Worm (Caenorhabditis elegans) whole organism, young adult: ENCODE measurements around the gene col-83.

Source experiments
- C06A6.2 ChIP-seq: fragments of 200-800 bp; sonication (Bioruptor generic); conservative IDR thresholded peaks from 2 replicates; pipeline ENCODE4 v1.3.6; 2022; ENCODE audit warnings: missing genetic modification characterization, missing compliant biosample characterization
- F49E8.2 ChIP-seq: sonication (generic microtip); optimal IDR thresholded peaks from 3 replicates; lab custom pipeline; 2017; ENCODE audit warnings: missing genetic modification characterization, mild to moderate bottlenecking, missing compliant biosample characterization, antibody characterized with exemption, moderate library complexity; ENCODE audit not compliant: insufficient read depth
- K11D2.4 ChIP-seq: fragments of 200-800 bp; sonication (Bioruptor generic); IDR thresholded peaks from 2 replicates; pipeline ENCODE4 v1.3.6; 2022; ENCODE audit warnings: missing genetic modification reagents, missing genetic modification characterization, missing compliant biosample characterization
- Y79H2A.3 ChIP-seq: fragments of 200-800 bp; sonication (Bioruptor generic); conservative IDR thresholded peaks from 2 replicates; pipeline ENCODE4 v1.3.6; 2022; ENCODE audit warnings: missing genetic modification reagents, missing genetic modification characterization, missing compliant biosample characterization
- Y95B8A.8 ChIP-seq: fragments of 200-800 bp; sonication (Bioruptor generic); IDR thresholded peaks from 2 replicates; pipeline ENCODE4 v1.3.6; 2022; ENCODE audit warnings: missing genetic modification reagents, missing genetic modification characterization, missing compliant biosample characterization
- aptf-2 ChIP-seq: fragments of 200-800 bp; sonication (Bioruptor generic); conservative IDR thresholded peaks from 2 replicates; pipeline ENCODE4 v1.3.6; 2022; ENCODE audit warnings: missing genetic modification reagents, missing genetic modification characterization, missing compliant biosample characterization
- bed-2 ChIP-seq: fragments of 200-800 bp; sonication (Bioruptor generic); IDR thresholded peaks from 2 replicates; pipeline ENCODE4 v1.3.6; 2022; ENCODE audit warnings: missing genetic modification reagents, missing genetic modification characterization, missing compliant biosample characterization
- cebp-1 ChIP-seq, 2 experiments: fragments of 200-800 bp in 1 of 2; sonication (Bioruptor generic) in 1 of 2; sonication (generic microtip) in 1 of 2; IDR thresholded peaks in 1 of 2; optimal IDR thresholded peaks in 1 of 2; 2 replicates each; pipeline versions ENCODE4 v1.3.6 to Lab custom; 2017 to 2022; ENCODE audit warnings: missing compliant biosample characterization in 2 of 2, missing genetic modification characterization in 2 of 2, mild to moderate bottlenecking in 1 of 2, missing genetic modification reagents in 1 of 2, moderate library complexity in 1 of 2
- ceh-79 ChIP-seq: sonication (generic microtip); optimal IDR thresholded peaks from 2 replicates; lab custom pipeline; 2017; ENCODE audit warnings: mild to moderate bottlenecking, missing genetic modification characterization, missing compliant biosample characterization
- ceh-91 ChIP-seq: fragments of 200-800 bp; sonication (Bioruptor generic); IDR thresholded peaks from 2 replicates; pipeline ENCODE4 v1.3.6; 2022; ENCODE audit warnings: missing genetic modification reagents, missing genetic modification characterization, missing compliant biosample characterization
- dpl-1 ChIP-seq: fragments of 150-350 bp; optimal IDR thresholded peaks from 2 replicates; lab custom pipeline; 2014; ENCODE audit warnings: missing biosample characterization, missing genetic modification reagents, missing genetic modification characterization
- egrh-3 ChIP-seq: fragments of 200-800 bp; sonication (Bioruptor generic); IDR thresholded peaks from 2 replicates; pipeline ENCODE4 v1.3.6; 2022; ENCODE audit warnings: missing genetic modification reagents, missing genetic modification characterization, missing compliant biosample characterization
- lag-1 ChIP-seq: fragments of 200-800 bp; sonication (Bioruptor generic); IDR thresholded peaks from 2 replicates; pipeline ENCODE4 v1.3.6; 2022; ENCODE audit warnings: missing genetic modification reagents, missing genetic modification characterization, missing compliant biosample characterization
- lsl-1 ChIP-seq: fragments of 200-800 bp; sonication (Bioruptor generic); optimal IDR thresholded peaks from 2 replicates; lab custom pipeline; 2018; ENCODE audit warnings: mild to moderate bottlenecking, missing genetic modification characterization, moderate library complexity, missing compliant biosample characterization
- lsy-27 ChIP-seq: sonication (generic microtip); optimal IDR thresholded peaks from 2 replicates; lab custom pipeline; 2017; ENCODE audit warnings: missing genetic modification characterization, mild to moderate bottlenecking, missing compliant biosample characterization, antibody characterized with exemption, missing genotype, borderline replicate concordance; ENCODE audit not compliant: insufficient read depth
- madf-3 ChIP-seq: fragments of 200-800 bp; sonication (Bioruptor generic); IDR thresholded peaks from 2 replicates; pipeline ENCODE4 v1.3.6; 2022; ENCODE audit warnings: missing genetic modification reagents, missing genetic modification characterization, missing compliant biosample characterization
- madf-6 ChIP-seq: fragments of 200-800 bp; sonication (Bioruptor generic); IDR thresholded peaks from 2 replicates; pipeline ENCODE4 v1.3.6; 2022; ENCODE audit warnings: missing genetic modification reagents, missing genetic modification characterization, missing compliant biosample characterization
- madf-8 ChIP-seq: fragments of 200-800 bp; sonication (Bioruptor generic); conservative IDR thresholded peaks from 2 replicates; pipeline ENCODE4 v1.3.6; 2022; ENCODE audit warnings: missing genetic modification reagents, missing genetic modification characterization, missing compliant biosample characterization
- mxl-1 ChIP-seq: sonication (generic microtip); optimal IDR thresholded peaks from 2 replicates; lab custom pipeline; 2016; ENCODE audit warnings: missing genetic modification characterization, missing compliant biosample characterization
- nfyb-1 ChIP-seq: fragments of 200-800 bp; sonication (Bioruptor generic); IDR thresholded peaks from 2 replicates; pipeline ENCODE4 v1.3.6; 2022; ENCODE audit warnings: missing genetic modification reagents, missing genetic modification characterization, missing compliant biosample characterization
- nhr-27 ChIP-seq: fragments of 200-800 bp; sonication (Bioruptor generic); optimal IDR thresholded peaks from 2 replicates; lab custom pipeline; 2018; ENCODE audit warnings: mild to moderate bottlenecking, missing genetic modification characterization, moderate library complexity, missing compliant biosample characterization
- rec-8 ChIP-seq, 2 experiments: sonication (generic microtip); optimal IDR thresholded peaks; 2 replicates each; lab custom pipeline; 2016; ENCODE audit warnings: mild to moderate bottlenecking in 2 of 2, missing genetic modification characterization in 2 of 2, missing genetic modification reagents in 2 of 2, missing genotype in 2 of 2, missing biosample characterization in 1 of 2, missing compliant biosample characterization in 1 of 2, moderate library complexity in 1 of 2
- rpc-1 ChIP-seq, 2 experiments: fragments of 150-350 bp in 1 of 2; sonication (generic microtip) in 1 of 2; optimal IDR thresholded peaks; 2 replicates each; lab custom pipeline; 2014 to 2018; ENCODE audit warnings: missing biosample characterization in 1 of 2, missing genetic modification characterization in 1 of 2, missing genetic modification reagents in 1 of 2, missing genotype in 1 of 2
- snpc-1.1 ChIP-seq: sonication (generic microtip); optimal IDR thresholded peaks from 2 replicates; lab custom pipeline; 2017; ENCODE audit warnings: missing genetic modification characterization, mild to moderate bottlenecking, missing compliant biosample characterization, antibody characterized with exemption, moderate library complexity, missing genotype, missing genetic modification reagents; ENCODE audit not compliant: insufficient read depth
- snpc-3.4 ChIP-seq: sonication (generic microtip); optimal IDR thresholded peaks from 2 replicates; lab custom pipeline; 2017; ENCODE audit warnings: missing genetic modification characterization, mild to moderate bottlenecking, missing compliant biosample characterization, antibody characterized with exemption, moderate library complexity, missing genotype, missing genetic modification reagents
- snpc-4 ChIP-seq, 5 experiments: fragments of 150-350 bp in 1 of 5; sonication (generic microtip) in 4 of 5; optimal IDR thresholded peaks; 2 replicates each; lab custom pipeline; 2014 to 2018; ENCODE audit warnings: missing genetic modification characterization in 5 of 5, missing biosample characterization in 3 of 5, antibody characterized with exemption in 2 of 5, mild to moderate bottlenecking in 2 of 5, missing compliant biosample characterization in 2 of 5, missing genotype in 2 of 5, moderate library complexity in 2 of 5, missing genetic modification reagents in 1 of 5
- tlf-1 ChIP-seq: fragments of 200-800 bp; sonication (Bioruptor generic); optimal IDR thresholded peaks from 2 replicates; lab custom pipeline; 2018; ENCODE audit warnings: mild to moderate bottlenecking, missing genetic modification characterization, missing compliant biosample characterization
- unc-62 ChIP-seq: fragments of 150-350 bp; optimal IDR thresholded peaks from 2 replicates; lab custom pipeline; 2014; ENCODE audit warnings: missing biosample characterization, missing genetic modification reagents, missing genetic modification characterization
- zfh-2 ChIP-seq: fragments of 200-800 bp; sonication (Bioruptor generic); conservative IDR thresholded peaks from 2 replicates; pipeline ENCODE4 v1.3.6; 2022; ENCODE audit warnings: missing genetic modification reagents, missing genetic modification characterization, missing compliant biosample characterization
- ztf-26 ChIP-seq: sonication (generic microtip); optimal IDR thresholded peaks from 2 replicates; lab custom pipeline; 2017; ENCODE audit warnings: missing genetic modification characterization, missing compliant biosample characterization
- ztf-28 ChIP-seq: fragments of 200-800 bp; sonication (Bioruptor generic); IDR thresholded peaks from 2 replicates; pipeline ENCODE4 v1.3.6; 2022; ENCODE audit warnings: missing genetic modification reagents, missing genetic modification characterization, missing compliant biosample characterization

The col-83 gene

ce11 chrII:11040140-11040539 lies 5.6 kb downstream of the col-83 start:
- TF ChIP-seq egrh-3, result peak; percentile 41; the same call in 1 of the 2 replicates
- TF ChIP-seq snpc-1.1 (tag; lab: Kevin White, UChicago), result no peak
- peak; percentile 81 for TF ChIP-seq zfh-2 (GFP tag; lab: Robert Waterston, UW)

- no peak for TF ChIP-seq ztf-28
- no peak for TF ChIP-seq madf-8 (GFP tag; lab: Robert Waterston, UW)
Observed at ce11 chrII:11035774-11036173, 10.0 kb downstream of the col-83 start, which contains the start of gene srlf-15. TSS of gene srlf-15 (plus strand) at chrII:11036074.

DNA sequence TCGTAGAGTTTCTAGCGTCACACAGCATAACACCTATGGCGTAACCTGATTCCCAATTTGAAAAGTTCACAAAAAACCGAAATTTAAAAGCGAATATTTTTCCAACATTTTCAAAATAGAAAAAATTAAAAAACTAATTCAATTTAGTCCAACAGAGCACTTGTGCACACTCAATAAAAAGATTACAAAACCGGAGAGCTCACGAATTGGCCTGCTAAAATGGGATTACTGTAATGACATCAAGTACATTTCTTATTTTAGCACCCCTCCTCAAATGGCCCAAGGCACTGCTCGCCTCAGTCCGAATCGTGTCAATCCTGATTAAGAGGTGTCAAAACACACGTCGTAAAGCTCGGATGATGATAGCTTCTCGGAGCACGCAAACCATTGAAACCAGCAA lies 13.0 kb downstream of the col-83 start:
- no peak for TF ChIP-seq lag-1 (GFP tag; lab: Robert Waterston, UW)
- no peak for TF ChIP-seq tlf-1 (GFP tag; lab: Kevin White, UChicago)
- no peak for TF ChIP-seq aptf-2 (GFP tag; lab: Robert Waterston, UW)
- no peak for TF ChIP-seq lsl-1 (GFP tag; lab: Kevin White, UChicago)
- TF ChIP-seq snpc-3.4, result no peak
- no peak for TF ChIP-seq ceh-91
- TF ChIP-seq dpl-1 (GFP tag; lab: Kevin White, UChicago), result no peak
- TF ChIP-seq Y79H2A.3 (GFP tag; lab: Robert Waterston, UW), result no peak
- TF ChIP-seq mxl-1 (tag; lab: Kevin White, UChicago), result no peak
- TF ChIP-seq C06A6.2 (GFP tag; lab: Robert Waterston, UW), result no peak
- no peak for TF ChIP-seq rpc-1 (optimal IDR thresholded peaks at IDR 0.05; lab: Kevin White, UChicago)
- TF ChIP-seq rpc-1 (tag; optimal IDR thresholded peaks at IDR 0.05; lab: Kevin White, UChicago), result no peak
- TF ChIP-seq snpc-4 (GFP tag; optimal IDR thresholded peaks at IDR 0.05; lab: Kevin White, UChicago), result no peak
- no peak for TF ChIP-seq snpc-4 (tag; optimal IDR thresholded peaks at IDR 0.05; lab: Kevin White, UChicago)
- TF ChIP-seq unc-62 (GFP tag; lab: Kevin White, UChicago), result no peak
- no peak for TF ChIP-seq bed-2
- TF ChIP-seq ztf-28, result no peak
- no peak for TF ChIP-seq ztf-26 (tag; lab: Kevin White, UChicago)
- no peak for TF ChIP-seq madf-6 (GFP tag; lab: Robert Waterston, UW)

DNA sequence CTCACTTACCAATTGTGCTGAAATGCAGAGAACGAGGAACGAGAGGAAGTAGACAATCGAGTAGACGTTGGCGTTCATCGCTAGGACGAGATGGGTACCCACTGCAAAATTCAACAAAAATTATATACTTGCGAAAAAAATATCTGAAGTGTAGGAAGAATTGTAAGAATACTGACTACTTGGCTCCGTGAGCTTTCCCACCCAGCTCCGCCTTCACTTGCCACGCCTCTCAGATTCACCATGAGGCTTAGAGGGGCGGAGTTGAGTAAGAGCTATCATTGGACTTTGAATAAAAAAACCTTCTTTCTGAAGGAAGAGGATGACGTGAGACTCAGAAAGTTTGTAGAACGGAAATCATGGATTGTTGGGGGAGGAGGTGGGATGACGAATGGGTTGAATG lies 15.5 kb downstream of the col-83 start, which contains the start of gene nlp-18:
Gene nlp-18 (minus strand): TSS at position 101 of the 400 bp plus-strand sequence.
- no peak for TF ChIP-seq nfyb-1 (GFP tag; lab: Robert Waterston, UW)
- no peak for TF ChIP-seq K11D2.4
- no peak for TF ChIP-seq nhr-27
- no peak for TF ChIP-seq ceh-79 (tag; lab: Kevin White, UChicago)
- no peak for TF ChIP-seq madf-3
- no peak for TF ChIP-seq Y95B8A.8 (GFP tag; lab: Robert Waterston, UW)
- TF ChIP-seq rec-8 (tag; optimal IDR thresholded peaks at IDR 0.05; lab: Kevin White, UChicago), result no peak
- no peak for TF ChIP-seq F49E8.2
- TF ChIP-seq lsy-27 (tag; lab: Kevin White, UChicago), result no peak
- no peak for TF ChIP-seq cebp-1 (GFP tag; IDR thresholded peaks at IDR 0.05; lab: Robert Waterston, UW)
- no peak for TF ChIP-seq cebp-1 (tag; optimal IDR thresholded peaks at IDR 0.05; lab: Kevin White, UChicago)
